Fruit fly (Drosophila melanogaster) whole organism: Measurements from ENCODE around the gene CG31826.

Experiments
- CG8478 ChIP-seq: fragments of >200 bp; optimal IDR thresholded peaks from 2 replicates; lab custom pipeline; 2018; ENCODE audit warnings: inconsistent platforms
- Dll ChIP-seq: fragments of >200 bp; optimal IDR thresholded peaks from 2 replicates; lab custom pipeline; 2017
- EcR ChIP-seq, 2 experiments: fragments of >200 bp; optimal IDR thresholded peaks; 2 replicates each; lab custom pipeline; 2017; ENCODE audit warnings: missing biosample characterization in 2 of 2, missing genetic modification characterization in 2 of 2, missing genetic modification reagents in 2 of 2
- pan ChIP-seq: fragments of >200 bp; optimal IDR thresholded peaks from 2 replicates; lab custom pipeline; 2017
- psq ChIP-seq: fragments of >200 bp; optimal IDR thresholded peaks from 2 replicates; lab custom pipeline; 2017
- usp ChIP-seq: fragments of >200 bp; optimal IDR thresholded peaks from 2 replicates; lab custom pipeline; 2017; ENCODE audit warnings: missing biosample characterization, missing genetic modification characterization, mixed read lengths

CG31826 gene

dm6 chr2L:15760666-15761065 lies 12.2 kb downstream of the CG31826 start:
- TF ChIP-seq usp (GFP tag; lab: Kevin White, UChicago) (no peak), psq (no peak), pan (lab: Kevin White, UChicago) (no peak), Dll (no peak), CG8478 (lab: Kevin White, UChicago) (no peak), EcR (GFP tag; optimal IDR thresholded peaks at IDR 0.05; lab: Kevin White, UChicago) (no peak)

- no peak for TF ChIP-seq CG8478 (lab: Kevin White, UChicago)
- TF ChIP-seq psq = no peak
- TF ChIP-seq pan (lab: Kevin White, UChicago) = no peak
- TF ChIP-seq EcR (GFP tag; optimal IDR thresholded peaks at IDR 0.05; lab: Kevin White, UChicago) = no peak
- no peak for TF ChIP-seq usp (GFP tag; lab: Kevin White, UChicago)
- TF ChIP-seq Dll = no peak
Measured at dm6 chr2L:15752096-15752495, 20.8 kb downstream of the CG31826 start, which contains the start of gene Mtr4. Gene Mtr4, plus strand, starts transcription at chr2L:15752263.

dm6 chr2L:15751259-15751555 lies 21.7 kb downstream of the CG31826 start:
- TF ChIP-seq Dll (no peak), usp (GFP tag; lab: Kevin White, UChicago) (no peak), CG8478 (lab: Kevin White, UChicago) (no peak), pan (lab: Kevin White, UChicago) (no peak), EcR (GFP tag; optimal IDR thresholded peaks at IDR 0.05; lab: Kevin White, UChicago) (no peak), psq (no peak)

dm6 chr2L:15750523-15751258 lies 22.2 kb downstream of the CG31826 start, which contains the start of gene ND-B17:
Gene ND-B17, minus strand, starts transcription at chr2L:15751078.
- TF ChIP-seq EcR (GFP tag; optimal IDR thresholded peaks at IDR 0.05; lab: Kevin White, UChicago) (no peak), pan (lab: Kevin White, UChicago) (peak; percentile 44), psq (no peak)

- TF ChIP-seq usp (GFP tag; lab: Kevin White, UChicago) (no peak), CG8478 (lab: Kevin White, UChicago) (no peak), pan (lab: Kevin White, UChicago) (no peak), psq (no peak), Dll (no peak), EcR (GFP tag; optimal IDR thresholded peaks at IDR 0.05; lab: Kevin White, UChicago) (no peak)
Measured at dm6 chr2L:15749313-15749712, 23.6 kb downstream of the CG31826 start.

dm6 chr2L:15748261-15748553 lies 24.7 kb downstream of the CG31826 start:
- TF ChIP-seq psq = no peak
- TF ChIP-seq Dll = no peak
- no peak for TF ChIP-seq usp (GFP tag; lab: Kevin White, UChicago)
- TF ChIP-seq EcR (GFP tag; optimal IDR thresholded peaks at IDR 0.05; lab: Kevin White, UChicago) = no peak
- TF ChIP-seq CG8478 (lab: Kevin White, UChicago) = no peak
- no peak for TF ChIP-seq pan (lab: Kevin White, UChicago)

- TF ChIP-seq Dll (peak; percentile 61), EcR (GFP tag; optimal IDR thresholded peaks at IDR 0.05; lab: Kevin White, UChicago) (no peak), pan (lab: Kevin White, UChicago) (no peak), usp (GFP tag; lab: Kevin White, UChicago) (no peak)
Measured at dm6 chr2L:15747394-15748260, 25.3 kb downstream of the CG31826 start, which contains the start of gene CycE. Gene CycE, minus strand, starts transcription at chr2L:15748150.

- TF ChIP-seq EcR (GFP tag; optimal IDR thresholded peaks at IDR 0.05; lab: Kevin White, UChicago) = no peak
- no peak for TF ChIP-seq CG8478 (lab: Kevin White, UChicago)
- no peak for TF ChIP-seq usp (GFP tag; lab: Kevin White, UChicago)
- TF ChIP-seq pan (lab: Kevin White, UChicago) = no peak
- no peak for TF ChIP-seq psq
Measured at dm6 chr2L:15746600-15747393, 26.1 kb downstream of the CG31826 start.

dm6 chr2L:15745989-15746388 lies 26.9 kb downstream of the CG31826 start:
- TF ChIP-seq EcR (GFP tag; optimal IDR thresholded peaks at IDR 0.05; lab: Kevin White, UChicago) (no peak), pan (lab: Kevin White, UChicago) (no peak), usp (GFP tag; lab: Kevin White, UChicago) (no peak), Dll (no peak), psq (no peak), CG8478 (lab: Kevin White, UChicago) (no peak)

dm6 chr2L:15745036-15745854 lies 27.7 kb downstream of the CG31826 start:
- TF ChIP-seq psq = no peak
- no peak for TF ChIP-seq Dll
- no peak for TF ChIP-seq CG8478 (lab: Kevin White, UChicago)
- TF ChIP-seq usp (GFP tag; lab: Kevin White, UChicago) = no peak
- peak in 1 of 2 experiments; percentile 16 for TF ChIP-seq EcR (GFP tag; optimal IDR thresholded peaks at IDR 0.05; lab: Kevin White, UChicago)
- no peak for TF ChIP-seq pan (lab: Kevin White, UChicago)

- TF ChIP-seq pan (lab: Kevin White, UChicago) = peak; percentile 89
- TF ChIP-seq usp (GFP tag; lab: Kevin White, UChicago) = no peak
Measured at dm6 chr2L:15743578-15743977, 29.3 kb downstream of the CG31826 start.
